Worm (Caenorhabditis elegans) whole organism, L4 larva: Measurements from ENCODE around the gene srg-60.
A peak's percentile ranks its signal among the peaks of the same experiment; 100 is the strongest.

Experiments used
- D1046.2 ChIP-seq: fragments of 200-800 bp; sonication (Bioruptor generic); IDR thresholded peaks from 2 replicates; pipeline ENCODE4 v1.3.6; 2022; ENCODE audit warnings: missing genetic modification characterization, missing compliant biosample characterization
- F37D6.2 ChIP-seq: sonication (generic microtip); optimal IDR thresholded peaks from 2 replicates; lab custom pipeline; 2016; ENCODE audit warnings: mild to moderate bottlenecking, missing genetic modification characterization, missing compliant biosample characterization
- R02D3.7 ChIP-seq: fragments of 150-350 bp; sonication (generic microtip); optimal IDR thresholded peaks from 3 replicates; lab custom pipeline; 2014; ENCODE audit warnings: missing biosample characterization, missing genetic modification characterization
- T26A8.4 ChIP-seq: fragments of 200-800 bp; sonication (Bioruptor generic); IDR thresholded peaks from 2 replicates; pipeline ENCODE4 v1.3.6; 2022; ENCODE audit warnings: missing genetic modification characterization, missing compliant biosample characterization
- Y48G9A.11 ChIP-seq: fragments of 200-800 bp; sonication (Bioruptor generic); IDR thresholded peaks from 2 replicates; pipeline ENCODE4 v1.3.6; 2022; ENCODE audit warnings: missing genetic modification reagents, missing genetic modification characterization, missing compliant biosample characterization
- ZK546.5 ChIP-seq, 2 experiments: sonication (generic microtip); optimal IDR thresholded peaks; 2 replicates each; lab custom pipeline; 2017; ENCODE audit warnings: missing biosample characterization in 2 of 2, missing genetic modification characterization in 2 of 2
- aha-1 ChIP-seq: fragments of 150-350 bp; peaks from one replicate; lab custom pipeline; 2014; ENCODE audit warnings: missing biosample characterization, missing genetic modification characterization
- arid-1 ChIP-seq: fragments of 200-800 bp; sonication (Bioruptor generic); conservative IDR thresholded peaks from 2 replicates; pipeline ENCODE4 v1.3.6; 2022; ENCODE audit warnings: missing genetic modification reagents, missing genetic modification characterization, missing compliant biosample characterization
- ceh-62 ChIP-seq: sonication (generic microtip); optimal IDR thresholded peaks from 2 replicates; lab custom pipeline; 2017; ENCODE audit warnings: missing biosample characterization, missing genetic modification characterization
- ceh-82 ChIP-seq: sonication (generic microtip); optimal IDR thresholded peaks from 2 replicates; lab custom pipeline; 2017; ENCODE audit warnings: missing biosample characterization, missing genetic modification characterization
- daf-19 ChIP-seq: fragments of 200-800 bp; sonication (Bioruptor generic); conservative IDR thresholded peaks from 2 replicates; pipeline ENCODE4 v1.3.6; 2022; ENCODE audit warnings: missing genetic modification characterization, missing compliant biosample characterization
- egl-27 ChIP-seq: sonication (generic microtip); optimal IDR thresholded peaks from 3 replicates; lab custom pipeline; 2017; ENCODE audit warnings: missing biosample characterization, missing genetic modification reagents, missing genetic modification characterization
- egl-43 ChIP-seq: fragments of 200-800 bp; sonication (Bioruptor generic); IDR thresholded peaks from 2 replicates; pipeline ENCODE4 v1.3.6; 2022; ENCODE audit warnings: missing genetic modification reagents, missing genetic modification characterization, missing compliant biosample characterization
- fos-1 ChIP-seq: fragments of 150-350 bp; optimal IDR thresholded peaks from 2 replicates; lab custom pipeline; 2014; ENCODE audit warnings: missing biosample characterization, missing genetic modification characterization
- hlh-11 ChIP-seq: fragments of 200-800 bp; sonication (Bioruptor generic); optimal IDR thresholded peaks from 2 replicates; lab custom pipeline; 2018; ENCODE audit warnings: mild to moderate bottlenecking, missing genetic modification characterization, missing compliant biosample characterization
- hlh-30 ChIP-seq: sonication (generic microtip); optimal IDR thresholded peaks from 2 replicates; lab custom pipeline; 2017; ENCODE audit warnings: antibody characterized with exemption, mild to moderate bottlenecking, missing genetic modification characterization, missing compliant biosample characterization; ENCODE audit not compliant: insufficient read depth
- hmg-1.1 ChIP-seq: fragments of 200-800 bp; sonication (Bioruptor generic); IDR thresholded peaks from 2 replicates; pipeline ENCODE4 v1.3.6; 2022; ENCODE audit warnings: missing genetic modification reagents, missing genetic modification characterization, missing compliant biosample characterization
- lim-7 ChIP-seq: fragments of 200-800 bp; sonication (Bioruptor generic); IDR thresholded peaks from 2 replicates; pipeline ENCODE4 v1.3.6; 2022; ENCODE audit warnings: missing genetic modification characterization, missing compliant biosample characterization
- lin-38 ChIP-seq: fragments of 200-800 bp; sonication (Bioruptor generic); IDR thresholded peaks from 2 replicates; pipeline ENCODE4 v1.3.6; 2022; ENCODE audit warnings: missing genetic modification reagents, missing genetic modification characterization, missing compliant biosample characterization
- lin-39 ChIP-seq: fragments of 150-350 bp; optimal IDR thresholded peaks from 2 replicates; lab custom pipeline; 2014; ENCODE audit warnings: missing biosample characterization, missing genetic modification reagents, missing genetic modification characterization
- lir-3 ChIP-seq: sonication (generic microtip); optimal IDR thresholded peaks from 2 replicates; lab custom pipeline; 2016; ENCODE audit warnings: mild to moderate bottlenecking, missing genetic modification characterization, missing compliant biosample characterization
- lsy-2 ChIP-seq, 2 experiments: fragments of 150-350 bp in 1 of 2; sonication (generic microtip) in 1 of 2; optimal IDR thresholded peaks; 2 replicates each; lab custom pipeline; 2014 to 2017; ENCODE audit warnings: missing biosample characterization in 2 of 2, missing genetic modification characterization in 2 of 2
- madf-5 ChIP-seq, 2 experiments: fragments of 200-800 bp; sonication (Bioruptor generic); IDR thresholded peaks; 2 replicates each; pipeline ENCODE4 v1.3.6; 2022; ENCODE audit warnings: missing compliant biosample characterization in 2 of 2, missing genetic modification characterization in 2 of 2
- mdt-29 ChIP-seq: fragments of 200-800 bp; sonication (Bioruptor generic); IDR thresholded peaks from 2 replicates; pipeline ENCODE4 v1.3.6; 2022; ENCODE audit warnings: missing genetic modification reagents, missing genetic modification characterization, missing compliant biosample characterization
- mxl-3 ChIP-seq: fragments of 200-800 bp; sonication (Bioruptor generic); optimal IDR thresholded peaks from 2 replicates; lab custom pipeline; 2018; ENCODE audit warnings: mild to moderate bottlenecking, missing genetic modification characterization, missing compliant biosample characterization
- nhr-10 ChIP-seq: fragments of 150-350 bp; optimal IDR thresholded peaks from 2 replicates; lab custom pipeline; 2014; ENCODE audit warnings: missing biosample characterization, missing genetic modification characterization
- nhr-11 ChIP-seq: fragments of 150-350 bp; optimal IDR thresholded peaks from 2 replicates; lab custom pipeline; 2014; ENCODE audit warnings: missing biosample characterization, missing genetic modification characterization
- nhr-28 ChIP-seq: fragments of 150-350 bp; optimal IDR thresholded peaks from 2 replicates; lab custom pipeline; 2014; ENCODE audit warnings: missing biosample characterization, missing genetic modification characterization
- nhr-42 ChIP-seq: fragments of 200-800 bp; sonication (Bioruptor generic); IDR thresholded peaks from 2 replicates; pipeline ENCODE4 v1.3.6; 2022; ENCODE audit warnings: missing genetic modification characterization, missing compliant biosample characterization
- nhr-77 ChIP-seq: fragments of 150-350 bp; optimal IDR thresholded peaks from 2 replicates; lab custom pipeline; 2014; ENCODE audit warnings: missing biosample characterization, missing genetic modification characterization
- pha-4 ChIP-seq, 2 experiments: fragments of 150-350 bp in 1 of 2; fragments of 200-800 bp in 1 of 2; sonication (Bioruptor generic) in 1 of 2; IDR thresholded peaks in 1 of 2; optimal IDR thresholded peaks in 1 of 2; 2 replicates each; pipeline versions ENCODE4 v1.3.6 to Lab custom; 2014 to 2022; ENCODE audit warnings: missing genetic modification characterization in 2 of 2, missing genetic modification reagents in 2 of 2, missing biosample characterization in 1 of 2, missing compliant biosample characterization in 1 of 2
- set-16 ChIP-seq: fragments of 200-800 bp; sonication (Bioruptor generic); IDR thresholded peaks from 2 replicates; pipeline ENCODE4 v1.3.6; 2022; ENCODE audit warnings: missing genetic modification reagents, missing genetic modification characterization, missing compliant biosample characterization
- skn-1 ChIP-seq: fragments of 150-350 bp; optimal IDR thresholded peaks from 2 replicates; lab custom pipeline; 2014; ENCODE audit warnings: missing biosample characterization, missing genetic modification characterization
- spr-3 ChIP-seq: fragments of 200-800 bp; sonication (Bioruptor generic); optimal IDR thresholded peaks from 2 replicates; lab custom pipeline; 2018; ENCODE audit warnings: mild to moderate bottlenecking, missing genetic modification characterization, missing compliant biosample characterization
- tra-1 ChIP-seq: fragments of 200-800 bp; sonication (Bioruptor generic); IDR thresholded peaks from 2 replicates; pipeline ENCODE4 v1.3.6; 2022; ENCODE audit warnings: missing genetic modification reagents, missing genetic modification characterization, missing compliant biosample characterization
- unc-130 ChIP-seq: sonication (generic microtip); optimal IDR thresholded peaks from 2 replicates; lab custom pipeline; 2016; ENCODE audit warnings: missing genetic modification reagents, missing genetic modification characterization, missing compliant biosample characterization
- unc-62 ChIP-seq, 3 experiments: fragments of 150-350 bp in 1 of 3; sonication (generic microtip); optimal IDR thresholded peaks in 2 of 3; peaks in 1 of 3; 1 replicate in 1 of 3; 2 replicates in 2 of 3; lab custom pipeline; 2014 to 2017; ENCODE audit warnings: missing biosample characterization in 3 of 3, missing genetic modification characterization in 3 of 3, missing genetic modification reagents in 3 of 3, missing genotype in 1 of 3
- vab-7 ChIP-seq: fragments of 200-800 bp; sonication (Bioruptor generic); IDR thresholded peaks from 2 replicates; pipeline ENCODE4 v1.3.6; 2022; ENCODE audit warnings: missing genetic modification reagents, missing genetic modification characterization, missing compliant biosample characterization

srg-60 gene

DNA sequence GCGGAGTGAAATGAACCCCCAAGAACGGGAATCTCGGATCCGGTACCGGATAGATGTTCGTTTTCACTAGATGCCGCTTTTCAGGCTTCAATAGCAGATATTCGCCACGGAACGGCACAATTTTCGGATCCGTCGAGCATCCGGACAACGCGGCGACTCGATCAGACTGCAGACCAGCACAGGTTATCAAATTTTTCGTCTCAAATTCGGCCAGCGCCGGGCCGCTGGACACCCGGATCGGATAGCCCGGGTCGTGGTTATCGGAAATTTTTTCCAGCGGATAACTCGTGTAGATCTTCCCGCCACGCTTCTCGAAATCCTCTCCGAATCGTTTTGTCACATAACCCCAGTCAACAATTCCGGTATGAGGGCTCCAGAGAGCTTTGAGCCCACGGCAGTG is 32.0 kb downstream of the srg-60 start:
- TF ChIP-seq set-16 (peak; percentile 59), D1046.2 (GFP tag; lab: Robert Waterston, UW) (no peak), hlh-11 (tag; lab: Kevin White, UChicago) (no peak)
- TF ChIP-seq, all 104 proteins: peak for 1

- TF ChIP-seq fos-1 (tag; lab: Kevin White, UChicago) (no peak), egl-43 (GFP tag; lab: Robert Waterston, UW) (no peak), ZK546.5 (tag; optimal IDR thresholded peaks at IDR 0.05; lab: Kevin White, UChicago) (no peak), tra-1 (GFP tag; lab: Robert Waterston, UW) (peak; percentile 6; the same call in 1 of the 2 replicates), R02D3.7 (tag; lab: Kevin White, UChicago) (no peak), hlh-11 (tag; lab: Kevin White, UChicago) (no peak)
Observed at ce11 chrV:2688562-2688961, 33.9 kb downstream of the srg-60 start.

DNA sequence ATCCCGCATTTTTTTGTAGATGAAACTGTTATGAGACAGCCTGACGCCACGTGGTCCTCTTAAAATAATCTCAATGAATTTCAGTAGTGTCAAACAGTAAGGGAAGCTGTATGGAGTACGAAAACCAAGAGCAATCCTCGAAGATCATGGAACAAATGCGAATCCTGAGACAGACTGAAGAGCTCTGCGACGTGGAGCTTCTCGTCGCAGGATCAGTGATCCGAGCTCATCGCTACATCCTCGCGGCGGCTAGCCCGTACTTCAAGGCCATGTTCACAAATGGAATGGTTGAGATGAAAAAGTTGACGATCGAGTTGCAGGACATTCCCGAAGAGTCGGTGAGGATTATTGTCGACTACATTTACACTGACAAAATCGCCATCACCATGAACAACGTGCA is 38.2 kb downstream of the srg-60 start:
- no peak for TF ChIP-seq hlh-30
- TF ChIP-seq aha-1 (tag; lab: Kevin White, UChicago) = peak; percentile 96
- TF ChIP-seq, all 104 proteins: peak for 1

ce11 chrV:2683497-2683896 is 39.0 kb downstream of the srg-60 start:
- TF ChIP-seq nhr-28 (tag; lab: Kevin White, UChicago) (peak; percentile 92), lin-39 (tag; lab: Kevin White, UChicago) (no peak)

DNA sequence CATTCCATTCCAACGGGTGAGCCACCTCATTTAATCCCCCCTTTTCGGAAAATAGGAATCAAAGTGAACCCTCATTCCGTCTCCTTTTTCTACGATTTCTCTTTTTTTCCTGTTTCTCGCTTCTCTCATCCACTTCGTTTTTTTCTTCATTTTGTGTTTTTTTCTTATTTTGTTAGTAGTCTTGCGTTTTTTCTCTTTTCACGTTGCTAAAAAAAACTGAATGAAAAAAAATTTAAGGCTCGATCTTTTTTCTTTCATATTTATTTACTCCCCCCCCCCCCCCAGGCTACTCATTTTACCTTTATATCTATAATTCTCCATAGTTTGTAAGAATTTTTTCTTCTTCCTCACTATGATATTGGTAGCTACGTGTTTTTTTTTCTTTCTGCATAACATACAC is 44.8 kb downstream of the srg-60 start:
- peak; percentile 30 for TF ChIP-seq aha-1 (tag; lab: Kevin White, UChicago)
- peak in 1 of 2 experiments; percentile 94 for TF ChIP-seq unc-62 (GFP tag; optimal IDR thresholded peaks at IDR 0.05 in 1 of 2; lab: Kevin White, UChicago)
- no peak for TF ChIP-seq unc-62 (tag; optimal IDR thresholded peaks at IDR 0.05; lab: Kevin White, UChicago)
- no peak for TF ChIP-seq nhr-10 (tag; lab: Kevin White, UChicago)
- no peak for TF ChIP-seq madf-5 (GFP tag; IDR thresholded peaks at IDR 0.05; lab: Robert Waterston, UW)

- TF ChIP-seq pha-4 (GFP tag; IDR thresholded peaks at IDR 0.05; lab: Robert Waterston, UW) (no peak), pha-4 (tag; optimal IDR thresholded peaks at IDR 0.05; lab: Kevin White, UChicago) (no peak), nhr-28 (tag; lab: Kevin White, UChicago) (peak; percentile 37), ceh-62 (no peak), vab-7 (no peak), nhr-11 (tag; lab: Kevin White, UChicago) (no peak), egl-43 (GFP tag; lab: Robert Waterston, UW) (no peak), spr-3 (GFP tag; lab: Kevin White, UChicago) (no peak), lin-38 (GFP tag; lab: Robert Waterston, UW) (no peak)
Observed at ce11 chrV:2675692-2676091, 46.8 kb downstream of the srg-60 start.

DNA sequence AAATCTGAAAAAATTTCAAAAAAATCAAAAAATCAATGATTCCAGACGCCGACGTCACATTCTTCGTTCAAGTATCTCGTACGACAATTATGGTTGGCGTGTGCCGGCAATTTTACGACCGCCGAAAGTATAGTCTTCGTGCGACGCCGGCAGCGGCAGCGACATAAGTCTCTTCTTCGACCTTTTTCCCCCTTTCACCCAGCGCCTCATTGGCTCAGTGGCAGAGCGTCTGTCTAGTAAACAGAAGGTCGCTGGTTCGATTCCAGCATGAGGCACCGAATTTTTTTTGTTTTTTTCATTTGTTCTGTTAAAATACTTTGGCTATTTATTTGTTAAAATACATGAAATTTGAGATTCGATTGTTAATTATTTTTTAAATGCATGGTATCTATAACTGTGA is 48.6 kb downstream of the srg-60 start:
- peak; percentile 59; the same call in 1 of the 2 replicates for TF ChIP-seq Y48G9A.11 (GFP tag; lab: Robert Waterston, UW)
- no peak for TF ChIP-seq lir-3
- TF ChIP-seq hlh-30 = peak; percentile 44
- TF ChIP-seq ceh-82 (tag; lab: Kevin White, UChicago) = no peak
- peak; percentile 55 for TF ChIP-seq hmg-1.1 (GFP tag; lab: Robert Waterston, UW)
- TF ChIP-seq daf-19 (GFP tag; lab: Robert Waterston, UW) = no peak
- no peak for TF ChIP-seq egl-27 (tag; lab: Kevin White, UChicago)
- peak; percentile 83 for TF ChIP-seq lim-7 (GFP tag; lab: Robert Waterston, UW)
- no peak for TF ChIP-seq spr-3 (GFP tag; lab: Kevin White, UChicago)
- TF ChIP-seq D1046.2 (GFP tag; lab: Robert Waterston, UW) = 0 out of 2 replicates have a peak, but pooled peaks have one; percentile 39
- TF ChIP-seq set-16 = peak; percentile 48
- 0 out of 2 replicates have a peak, but pooled peaks have one; percentile 21 for TF ChIP-seq nhr-42 (GFP tag; lab: Robert Waterston, UW)
- TF ChIP-seq arid-1 = peak; percentile 55; the same call in 1 of the 2 replicates
- TF ChIP-seq F37D6.2 (tag; lab: Kevin White, UChicago) = no peak
- peak; percentile 34 for TF ChIP-seq unc-130
- TF ChIP-seq nhr-77 = no peak
- TF ChIP-seq lin-38 (GFP tag; lab: Robert Waterston, UW) = peak; percentile 89
- TF ChIP-seq mdt-29 (GFP tag; lab: Robert Waterston, UW) = peak; percentile 34; the same call in 1 of the 2 replicates
- peak; percentile 9 for TF ChIP-seq mxl-3 (GFP tag; lab: Kevin White, UChicago)
- TF ChIP-seq skn-1 = no peak
- TF ChIP-seq T26A8.4 (GFP tag; lab: Robert Waterston, UW) = 0 out of 2 replicates have a peak, but pooled peaks have one; percentile 21
- peak; percentile 65 for TF ChIP-seq vab-7
- peak in 1 of 2 experiments; percentile 55 for TF ChIP-seq lsy-2 (tag; optimal IDR thresholded peaks at IDR 0.05; lab: Kevin White, UChicago)
